Worm (Caenorhabditis elegans) whole organism, late embryonic: ENCODE data around the gene C09G9.1.

Source experiments
- K09A11.1 ChIP-seq: sonication (generic microtip); optimal IDR thresholded peaks from 2 replicates; lab custom pipeline; 2017; ENCODE audit warnings: antibody characterized with exemption, mild to moderate bottlenecking, missing genetic modification characterization, missing compliant biosample characterization; ENCODE audit not compliant: insufficient read depth
- ceh-19 ChIP-seq: fragments of 200-800 bp; sonication (Bioruptor generic); optimal IDR thresholded peaks from 2 replicates; lab custom pipeline; 2018; ENCODE audit warnings: mild to moderate bottlenecking, missing genetic modification characterization, missing compliant biosample characterization
- fax-1 ChIP-seq: sonication (generic microtip); optimal IDR thresholded peaks from 2 replicates; lab custom pipeline; 2016; ENCODE audit warnings: missing genotype, missing genetic modification characterization, missing compliant biosample characterization
- hlh-8 ChIP-seq: sonication (generic microtip); optimal IDR thresholded peaks from 2 replicates; lab custom pipeline; 2016; ENCODE audit warnings: missing genotype, missing genetic modification characterization, missing compliant biosample characterization
- pag-3 ChIP-seq: sonication (generic microtip); optimal IDR thresholded peaks from 2 replicates; lab custom pipeline; 2016; ENCODE audit warnings: missing compliant biosample characterization, missing genetic modification characterization, borderline replicate concordance
- pqm-1 ChIP-seq: sonication (generic microtip); optimal IDR thresholded peaks from 2 replicates; lab custom pipeline; 2016; ENCODE audit warnings: missing genetic modification characterization, missing compliant biosample characterization

ce11 chrIV:8864672-8865071 lies 613 bp downstream of the C09G9.1 start:
- TF ChIP-seq pqm-1 (tag; lab: Kevin White, UChicago) (no peak), ceh-19 (GFP tag; lab: Kevin White, UChicago) (no peak), fax-1 (tag; lab: Kevin White, UChicago) (no peak), hlh-8 (tag; lab: Kevin White, UChicago) (no peak), K09A11.1 (tag; lab: Kevin White, UChicago) (no peak), pag-3 (tag; lab: Kevin White, UChicago) (no peak)
